Worm (Caenorhabditis elegans): ENCODE results near the gene srw-32.

srw-32 gene

DNA sequence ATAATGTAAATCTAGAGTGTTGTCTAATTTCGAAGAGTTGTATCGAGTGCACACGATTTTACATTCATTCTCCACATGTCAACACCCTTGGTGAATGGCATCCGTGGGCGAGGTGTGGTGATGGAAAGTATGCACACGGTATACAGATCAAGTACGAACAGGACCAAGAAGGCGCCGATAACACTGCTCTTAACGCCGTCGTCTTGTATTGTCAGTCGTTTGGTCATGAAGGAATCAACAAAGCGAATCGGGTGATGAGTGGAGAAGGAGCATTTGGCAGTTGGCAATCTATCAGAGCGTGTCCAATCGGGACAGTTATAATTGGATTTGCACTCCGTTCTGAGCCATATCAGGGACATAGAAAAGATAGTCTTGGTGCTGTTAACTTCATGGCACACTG lies 24.6 kb downstream of the srw-32 start:
- TF ChIP-seq ceh-58 (GFP tag; IDR thresholded peaks at IDR 0.05) (no peak), repo-1 (tag; optimal IDR thresholded peaks at IDR 0.05) (no peak), hrde-1 (tag; optimal IDR thresholded peaks at IDR 0.05; ENCODE audit: borderline replicate concordance) (no peak), ztf-26 (tag; optimal IDR thresholded peaks at IDR 0.05) (no peak), mcd-1 (GFP tag; IDR thresholded peaks at IDR 0.05) (no peak), Y95B8A.8 (GFP tag; IDR thresholded peaks at IDR 0.05) (no peak), attf-5 (GFP tag; optimal IDR thresholded peaks at IDR 0.05) (no peak), bed-1 (GFP tag; IDR thresholded peaks at IDR 0.05) (no peak), F22D6.2 (tag; optimal IDR thresholded peaks at IDR 0.05) (no peak), nfya-1 (tag; optimal IDR thresholded peaks at IDR 0.05; ENCODE audit: borderline replicate concordance, insufficient read depth) (no peak), hsf-1 (GFP tag; IDR thresholded peaks at IDR 0.05) (no peak)

DNA sequence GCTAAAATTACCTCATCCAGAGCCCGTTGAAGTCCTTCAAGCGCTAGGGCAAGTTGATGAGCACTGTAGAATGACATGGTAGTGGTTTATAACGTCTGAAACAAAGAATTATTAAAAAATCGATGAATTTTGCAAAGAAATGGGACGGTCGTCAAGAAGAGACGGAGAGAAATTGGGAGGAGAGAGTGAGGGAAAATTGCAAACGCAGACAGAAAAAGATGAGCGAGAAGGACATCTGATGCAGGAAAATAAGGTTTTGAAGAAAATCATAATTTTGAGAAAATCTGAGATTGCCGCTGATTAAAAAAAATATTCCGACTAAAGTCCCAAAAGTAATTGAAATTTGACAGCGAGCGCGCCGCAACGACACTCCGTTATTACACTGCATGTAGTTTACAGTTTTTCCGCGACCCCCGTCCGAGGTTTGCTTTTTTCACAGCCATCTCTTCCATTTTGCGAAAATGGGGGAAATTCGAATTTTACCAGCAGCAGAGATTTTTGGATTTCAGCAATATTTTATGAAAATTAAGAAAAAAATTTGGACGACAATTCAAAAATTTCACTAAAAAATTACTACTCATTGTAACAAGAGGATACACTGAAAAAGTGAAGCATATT lies 29.8 kb downstream of the srw-32 start, which contains the start of gene C18D4.6:
C18D4.6 (minus strand) TSS at position 97 of the 618 bp plus-strand sequence.
- TF ChIP-seq hmg-1.2 (GFP tag; IDR thresholded peaks at IDR 0.05) (peak; percentile 91), attf-3 (GFP tag; conservative IDR thresholded peaks at IDR 0.05) (peak; percentile 79), lin-35 (GFP tag; optimal IDR thresholded peaks at IDR 0.05) (peak in 1 of 3 experiments; percentile 22), ama-1 (optimal IDR thresholded peaks at IDR 0.05) (no peak), ama-1 (GFP tag; optimal IDR thresholded peaks at IDR 0.05) (no peak)

DNA sequence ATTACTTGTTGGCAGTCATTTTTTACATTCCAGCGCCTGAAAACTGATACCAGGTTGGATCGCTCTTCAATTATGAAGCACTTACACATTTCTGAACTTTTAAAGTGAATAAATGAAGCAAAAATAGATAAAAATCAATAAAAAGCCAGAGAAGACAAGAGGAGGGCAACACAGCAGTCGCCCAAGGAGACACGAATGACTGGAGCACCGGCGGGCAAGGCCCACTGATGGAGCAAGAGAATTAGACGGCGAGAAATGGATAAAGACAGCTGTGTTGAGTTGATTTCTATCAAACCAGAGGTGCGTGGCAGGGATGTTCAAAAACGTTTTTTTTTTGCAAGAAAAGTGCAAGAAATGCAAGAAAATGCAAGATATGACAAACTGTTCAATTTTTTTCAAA lies 30.7 kb downstream of the srw-32 start:
- TF ChIP-seq mes-4 (tag; optimal IDR thresholded peaks at IDR 0.05) (no peak), egrh-3 (GFP tag; IDR thresholded peaks at IDR 0.05) (no peak), him-1 (tag; optimal IDR thresholded peaks at IDR 0.05) (no peak), nfya-1 (tag; optimal IDR thresholded peaks at IDR 0.05; ENCODE audit: borderline replicate concordance, insufficient read depth) (no peak), ztf-18 (tag; optimal IDR thresholded peaks at IDR 0.05) (no peak), rec-8 (tag; optimal IDR thresholded peaks at IDR 0.05) (no peak), nhr-80 (tag; optimal IDR thresholded peaks at IDR 0.05) (no peak), pha-4 (tag; optimal IDR thresholded peaks at IDR 0.05) (no peak)

DNA sequence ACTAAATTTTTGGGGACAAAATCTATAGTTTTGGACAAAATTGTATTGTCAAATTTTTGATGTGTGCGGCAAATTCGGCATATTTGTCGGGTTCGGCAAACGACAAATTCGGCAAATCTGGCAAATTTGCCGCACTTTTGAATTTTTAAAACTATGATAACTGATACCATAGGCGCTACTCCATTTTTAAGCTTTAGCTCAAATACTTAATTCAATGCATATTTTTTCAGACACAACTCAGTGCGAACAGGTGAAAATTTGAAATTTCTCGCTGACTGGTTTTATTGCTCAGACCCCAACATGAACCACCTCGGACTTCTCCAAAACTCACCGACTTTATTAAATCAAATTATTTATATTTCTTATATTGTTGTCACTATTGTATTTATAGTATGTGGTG lies 31.7 kb downstream of the srw-32 start, which contains the start of gene srz-25:
srz-25 (plus strand) TSS at position 301 of the 400 bp plus-strand sequence.
- no peak for TF ChIP-seq snpc-1.1 (tag; optimal IDR thresholded peaks at IDR 0.05; ENCODE audit: insufficient read depth)
- TF ChIP-seq egl-44 (GFP tag; IDR thresholded peaks at IDR 0.05) = no peak
- TF ChIP-seq B0336.3 (GFP tag; IDR thresholded peaks at IDR 0.05) = no peak
- TF ChIP-seq pha-4 (tag; optimal IDR thresholded peaks at IDR 0.05) = no peak
- no peak for TF ChIP-seq zfh-2 (GFP tag; conservative IDR thresholded peaks at IDR 0.05)
- no peak for TF ChIP-seq F22D6.2 (tag; optimal IDR thresholded peaks at IDR 0.05)
- TF ChIP-seq dox-1 (GFP tag; IDR thresholded peaks at IDR 0.05) = no peak
- no peak for TF ChIP-seq hlh-12 (tag; optimal IDR thresholded peaks at IDR 0.05)
- no peak for TF ChIP-seq ZK185.1 (tag; optimal IDR thresholded peaks at IDR 0.05; ENCODE audit: poor library complexity, severe bottlenecking)
- TF ChIP-seq tbp1 (GFP tag; optimal IDR thresholded peaks at IDR 0.05) = no peak
- no peak for TF ChIP-seq unc-130 (GFP tag; optimal IDR thresholded peaks at IDR 0.05)
- no peak for TF ChIP-seq sdz-38 (tag; optimal IDR thresholded peaks at IDR 0.05)
- no peak for TF ChIP-seq fkh-3 (tag; optimal IDR thresholded peaks at IDR 0.05)
- no peak for TF ChIP-seq ets-4 (GFP tag; optimal IDR thresholded peaks at IDR 0.05)
- TF ChIP-seq F10E7.11 (tag; optimal IDR thresholded peaks at IDR 0.05) = no peak
- no peak for TF ChIP-seq F37B4.10 (GFP tag; IDR thresholded peaks at IDR 0.05)
